Fruit fly (Drosophila melanogaster) whole organism, wandering third instar larva: ENCODE results near the gene ATPsynE.

ENCODE experiments used
- Abd-B ChIP-seq: fragments of >200 bp; optimal IDR thresholded peaks from 2 replicates; lab custom pipeline; 2017; ENCODE audit warnings: missing biosample characterization, missing genetic modification characterization
- CG32264 ChIP-seq: fragments of 200-800 bp; sonication (Bioruptor generic); optimal IDR thresholded peaks from 2 replicates; lab custom pipeline; 2016; ENCODE audit warnings: missing biosample characterization, missing genetic modification characterization
- CG9705 ChIP-seq: fragments of 200-800 bp; sonication (Bioruptor generic); optimal IDR thresholded peaks from 2 replicates; lab custom pipeline; 2018; ENCODE audit warnings: missing biosample characterization, mild to moderate bottlenecking, missing genetic modification characterization
- CrebA ChIP-seq: fragments of 200-800 bp; sonication (Bioruptor generic); optimal IDR thresholded peaks from 2 replicates; lab custom pipeline; 2016; ENCODE audit warnings: missing biosample characterization, mild to moderate bottlenecking, missing genetic modification characterization, borderline replicate concordance
- Dfd ChIP-seq: fragments of >200 bp; optimal IDR thresholded peaks from 2 replicates; lab custom pipeline; 2017; ENCODE audit warnings: missing biosample characterization, missing genetic modification characterization
- Dif ChIP-seq: fragments of 200-275, 200-300 bp; sonication (Bioruptor generic); optimal IDR thresholded peaks from 2 replicates; lab custom pipeline; 2018; ENCODE audit warnings: missing biosample characterization, missing genetic modification characterization; ENCODE audit not compliant: partially characterized antibody
- GATAd ChIP-seq: sonication (Bioruptor generic); optimal IDR thresholded peaks from 2 replicates; lab custom pipeline; 2016; ENCODE audit warnings: missing biosample characterization, missing genetic modification characterization
- HLH106 ChIP-seq: fragments of 200-800 bp; optimal IDR thresholded peaks from 3 replicates; lab custom pipeline; 2019; ENCODE audit warnings: missing biosample characterization, mild to moderate bottlenecking, missing genetic modification characterization, moderate library complexity
- Hnf4 ChIP-seq: fragments of 200-800 bp; sonication (Bioruptor generic); optimal IDR thresholded peaks from 2 replicates; lab custom pipeline; 2016; ENCODE audit warnings: missing biosample characterization, mild to moderate bottlenecking, missing genetic modification characterization
- Hr78 ChIP-seq: fragments of >200 bp; optimal IDR thresholded peaks from 2 replicates; lab custom pipeline; 2017; ENCODE audit warnings: missing biosample characterization, missing genetic modification characterization
- Hr83 ChIP-seq: fragments of 200-300 bp; sonication (Bioruptor generic); optimal IDR thresholded peaks from 2 replicates; lab custom pipeline; 2016; ENCODE audit warnings: missing biosample characterization, mild to moderate bottlenecking, missing genetic modification characterization, moderate library complexity; ENCODE audit not compliant: poor library complexity, severe bottlenecking
- Jra ChIP-seq: sonication (Bioruptor generic); optimal IDR thresholded peaks from 2 replicates; lab custom pipeline; 2016; ENCODE audit warnings: missing biosample characterization, missing genetic modification characterization
- Mio ChIP-seq: sonication (Bioruptor generic); optimal IDR thresholded peaks from 2 replicates; lab custom pipeline; 2016; ENCODE audit warnings: missing biosample characterization, missing genetic modification characterization
- Myc ChIP-seq: fragments of >200 bp; optimal IDR thresholded peaks from 2 replicates; lab custom pipeline; 2017
- N ChIP-seq: fragments of >200 bp; optimal IDR thresholded peaks from 2 replicates; lab custom pipeline; 2018; ENCODE audit warnings: missing biosample characterization, missing external identifiers, missing genetic modification characterization
- OdsH ChIP-seq: fragments of 200-800 bp; sonication (Bioruptor generic); optimal IDR thresholded peaks from 2 replicates; lab custom pipeline; 2016; ENCODE audit warnings: missing biosample characterization, mild to moderate bottlenecking, missing genetic modification characterization
- Rel ChIP-seq, 2 experiments: fragments of 200-800 bp; sonication (Bioruptor generic) in 1 of 2; optimal IDR thresholded peaks; 2 replicates in 1 of 2; 3 replicates in 1 of 2; lab custom pipeline; 2016 to 2019; ENCODE audit warnings: mild to moderate bottlenecking in 2 of 2, missing biosample characterization in 2 of 2, missing genetic modification characterization in 2 of 2, moderate library complexity in 1 of 2
- Sp1 ChIP-seq: fragments of 200-800 bp; sonication (Bioruptor generic); optimal IDR thresholded peaks from 3 replicates; lab custom pipeline; 2019; ENCODE audit warnings: missing biosample characterization, mild to moderate bottlenecking, missing genetic modification characterization, moderate library complexity
- Vsx2 ChIP-seq: fragments of 200-300, 225-300 bp; sonication (Bioruptor generic); optimal IDR thresholded peaks from 2 replicates; lab custom pipeline; 2018; ENCODE audit warnings: missing biosample characterization, missing genetic modification characterization; ENCODE audit not compliant: partially characterized antibody
- br ChIP-seq: fragments of 200-800 bp; sonication (Bioruptor generic); optimal IDR thresholded peaks from 2 replicates; lab custom pipeline; 2016; ENCODE audit warnings: missing biosample characterization, missing genetic modification characterization
- brk ChIP-seq: fragments of 200-800 bp; sonication (Bioruptor generic); optimal IDR thresholded peaks from 2 replicates; lab custom pipeline; 2016; ENCODE audit warnings: missing biosample characterization, mild to moderate bottlenecking, missing genetic modification characterization
- dl ChIP-seq, 2 experiments: fragments of 175-275, 200-275 bp in 1 of 2; fragments of 200-275 bp in 1 of 2; sonication (Bioruptor generic); optimal IDR thresholded peaks; lab custom pipeline; 2018; ENCODE audit warnings: mild to moderate bottlenecking in 2 of 2, missing biosample characterization in 2 of 2, missing genetic modification characterization in 2 of 2, moderate library complexity in 2 of 2; ENCODE audit not compliant: partially characterized antibody in 2 of 2, insufficient read depth in 1 of 2
- dmrt93B ChIP-seq: fragments of 200-800 bp; sonication (Bioruptor generic); optimal IDR thresholded peaks from 2 replicates; lab custom pipeline; 2018; ENCODE audit warnings: missing biosample characterization, mild to moderate bottlenecking, missing genetic modification characterization
- dsf ChIP-seq: sonication (Bioruptor generic); optimal IDR thresholded peaks from 2 replicates; lab custom pipeline; 2016; ENCODE audit warnings: missing biosample characterization, missing genetic modification characterization, borderline replicate concordance
- ey ChIP-seq: fragments of 200-800 bp; sonication (Bioruptor generic); optimal IDR thresholded peaks from 2 replicates; lab custom pipeline; 2016; ENCODE audit warnings: missing biosample characterization, missing genetic modification characterization
- foxo ChIP-seq, 2 experiments: fragments of 200-800 bp; sonication (Bioruptor generic); optimal IDR thresholded peaks; 2 replicates in 1 of 2; 3 replicates in 1 of 2; lab custom pipeline; 2016 to 2017; ENCODE audit warnings: missing biosample characterization in 2 of 2, missing genetic modification characterization in 2 of 2
- fru ChIP-seq: fragments of 200-800 bp; sonication (Bioruptor generic); optimal IDR thresholded peaks from 3 replicates; lab custom pipeline; 2016; ENCODE audit warnings: missing biosample characterization, mild to moderate bottlenecking, missing genetic modification characterization
- h ChIP-seq: fragments of 200-800 bp; sonication (Bioruptor generic); optimal IDR thresholded peaks from 3 replicates; lab custom pipeline; 2016; ENCODE audit warnings: missing biosample characterization, mild to moderate bottlenecking, missing genetic modification characterization
- jim ChIP-seq: fragments of 175-275, 200-325 bp; sonication (Bioruptor generic); optimal IDR thresholded peaks from 2 replicates; lab custom pipeline; 2016; ENCODE audit warnings: missing biosample characterization, mild to moderate bottlenecking, missing genetic modification characterization
- lola ChIP-seq: fragments of >200 bp; optimal IDR thresholded peaks from 2 replicates; lab custom pipeline; 2017; ENCODE audit warnings: missing biosample characterization, missing genetic modification characterization
- pan ChIP-seq: fragments of >200 bp; optimal IDR thresholded peaks from 2 replicates; lab custom pipeline; 2017
- psq ChIP-seq: fragments of 200-800 bp; sonication (Bioruptor generic); optimal IDR thresholded peaks from 3 replicates; lab custom pipeline; 2017; ENCODE audit warnings: missing biosample characterization, mild to moderate bottlenecking, missing genetic modification characterization, moderate library complexity
- rgr ChIP-seq: fragments of 200-800 bp; sonication (Bioruptor generic); optimal IDR thresholded peaks from 3 replicates; lab custom pipeline; 2016; ENCODE audit warnings: missing biosample characterization, mild to moderate bottlenecking, missing genetic modification characterization
- sage ChIP-seq: fragments of 200-800 bp; sonication (Bioruptor generic); optimal IDR thresholded peaks from 2 replicates; lab custom pipeline; 2016; ENCODE audit warnings: missing biosample characterization, mild to moderate bottlenecking, missing genetic modification characterization
- sv ChIP-seq: fragments of 200-800 bp; sonication (Bioruptor generic); optimal IDR thresholded peaks from 3 replicates; lab custom pipeline; 2016; ENCODE audit warnings: missing biosample characterization, missing genetic modification characterization
- tai ChIP-seq: sonication (Bioruptor generic); optimal IDR thresholded peaks from 2 replicates; lab custom pipeline; 2016; ENCODE audit warnings: missing biosample characterization, missing genetic modification characterization
- usp ChIP-seq: fragments of >200 bp; optimal IDR thresholded peaks from 2 replicates; lab custom pipeline; 2017; ENCODE audit warnings: missing biosample characterization, missing genetic modification characterization
- woc ChIP-seq: sonication (Bioruptor generic); optimal IDR thresholded peaks from 2 replicates; lab custom pipeline; 2016; ENCODE audit warnings: missing biosample characterization, mild to moderate bottlenecking, missing genetic modification characterization

ATPsynE gene

dm6 chr3R:14283042-14283626 is 43.6 kb upstream of the ATPsynE start:
- TF ChIP-seq CG9705 (GFP tag; lab: Kevin White, UChicago) (no peak), CG32264 (no peak), Rel (GFP tag; optimal IDR thresholded peaks at IDR 0.05; lab: Kevin White, UChicago) (no peak), Rel (tag; optimal IDR thresholded peaks at IDR 0.05; lab: Kevin White, UChicago) (peak; percentile 84), brk (GFP tag; lab: Kevin White, UChicago) (no peak), h (GFP tag; lab: Kevin White, UChicago) (peak; percentile 85), HLH106 (tag; lab: Kevin White, UChicago) (peak; percentile 78), Vsx2 (peak; percentile 88), Hnf4 (GFP tag; lab: Kevin White, UChicago) (peak; percentile 39), ey (peak; percentile 86), Sp1 (GFP tag; lab: Kevin White, UChicago) (peak; percentile 75), tai (GFP tag; lab: Kevin White, UChicago) (peak; percentile 73), woc (GFP tag; lab: Kevin White, UChicago) (peak; percentile 59), Abd-B (no peak), fru (GFP tag; lab: Kevin White, UChicago) (peak; percentile 83), dsf (peak; percentile 2), psq (peak; percentile 63), dl (GFP tag; optimal IDR thresholded peaks at IDR 0.05; lab: Kevin White, UChicago; ENCODE audit: insufficient read depth in 1 of 2, partially characterized antibody in 2 of 2) (peak; percentile 73 to 88), usp (GFP tag; lab: Kevin White, UChicago) (no peak), N (GFP tag; lab: Kevin White, UChicago) (no peak), Mio (GFP tag; lab: Kevin White, UChicago) (peak; percentile 17), pan (lab: Kevin White, UChicago) (no peak), jim (GFP tag; lab: Kevin White, UChicago) (no peak), OdsH (GFP tag; lab: Kevin White, UChicago) (peak; percentile 67), Dif (peak; percentile 96), GATAd (GFP tag; lab: Kevin White, UChicago) (no peak), dmrt93B (GFP tag; lab: Kevin White, UChicago) (peak; percentile 57), Hr78 (GFP tag; lab: Kevin White, UChicago) (no peak), CrebA (GFP tag; lab: Kevin White, UChicago) (no peak), Dfd (no peak), Hr83 (GFP tag; lab: Kevin White, UChicago) (peak; percentile 77), sage (GFP tag; lab: Kevin White, UChicago) (peak; percentile 11), sv (GFP tag; lab: Kevin White, UChicago) (peak; percentile 49), Myc (lab: Kevin White, UChicago) (no peak), Jra (GFP tag; lab: Kevin White, UChicago) (peak; percentile 3), lola (GFP tag; lab: Kevin White, UChicago) (no peak), br (GFP tag; lab: Kevin White, UChicago) (peak; percentile 78), foxo (GFP tag; optimal IDR thresholded peaks at IDR 0.05; lab: Kevin White, UChicago) (peak in 1 of 2 experiments; percentile 65), rgr (GFP tag; lab: Kevin White, UChicago) (peak; percentile 67)
- TF ChIP-seq, all 38 proteins: peak for 24

- TF ChIP-seq sv (GFP tag; lab: Kevin White, UChicago) (peak; percentile 96), Myc (lab: Kevin White, UChicago) (no peak), Dfd (peak; percentile 83), Abd-B (no peak), Dif (peak; percentile 72), dl (GFP tag; optimal IDR thresholded peaks at IDR 0.05; lab: Kevin White, UChicago; ENCODE audit: insufficient read depth in 1 of 2, partially characterized antibody in 2 of 2) (peak; percentile 2 to 81), Mio (GFP tag; lab: Kevin White, UChicago) (peak; percentile 49), br (GFP tag; lab: Kevin White, UChicago) (peak; percentile 96), Hnf4 (GFP tag; lab: Kevin White, UChicago) (peak; percentile 94), dsf (peak; percentile 93), h (GFP tag; lab: Kevin White, UChicago) (peak; percentile 98), rgr (GFP tag; lab: Kevin White, UChicago) (peak; percentile 98), jim (GFP tag; lab: Kevin White, UChicago) (no peak), woc (GFP tag; lab: Kevin White, UChicago) (peak; percentile 80), CG32264 (peak; percentile 88), Vsx2 (peak; percentile 81), foxo (GFP tag; optimal IDR thresholded peaks at IDR 0.05; lab: Kevin White, UChicago) (peak; percentile 57 to 98), N (GFP tag; lab: Kevin White, UChicago) (no peak), Hr83 (GFP tag; lab: Kevin White, UChicago) (peak; percentile 60), OdsH (GFP tag; lab: Kevin White, UChicago) (peak; percentile 99), lola (GFP tag; lab: Kevin White, UChicago) (no peak), psq (peak; percentile 96), Rel (GFP tag; optimal IDR thresholded peaks at IDR 0.05; lab: Kevin White, UChicago) (peak; percentile 83), Rel (tag; optimal IDR thresholded peaks at IDR 0.05; lab: Kevin White, UChicago) (peak; percentile 58), CrebA (GFP tag; lab: Kevin White, UChicago) (peak; percentile 4), GATAd (GFP tag; lab: Kevin White, UChicago) (peak; percentile 62), Hr78 (GFP tag; lab: Kevin White, UChicago) (no peak), HLH106 (tag; lab: Kevin White, UChicago) (peak; percentile 98), ey (peak; percentile 96), CG9705 (GFP tag; lab: Kevin White, UChicago) (peak; percentile 89), tai (GFP tag; lab: Kevin White, UChicago) (peak; percentile 93), Sp1 (GFP tag; lab: Kevin White, UChicago) (peak; percentile 98), pan (lab: Kevin White, UChicago) (no peak), dmrt93B (GFP tag; lab: Kevin White, UChicago) (peak; percentile 94), fru (GFP tag; lab: Kevin White, UChicago) (peak; percentile 96), Jra (GFP tag; lab: Kevin White, UChicago) (peak; percentile 72), sage (GFP tag; lab: Kevin White, UChicago) (peak; percentile 93), brk (GFP tag; lab: Kevin White, UChicago) (peak; percentile 97)
Observed at dm6 chr3R:14283754-14284421, 42.9 kb upstream of the ATPsynE start.
